Worm (Caenorhabditis elegans): Measurements from ENCODE around the gene W05B10.6.

DNA sequence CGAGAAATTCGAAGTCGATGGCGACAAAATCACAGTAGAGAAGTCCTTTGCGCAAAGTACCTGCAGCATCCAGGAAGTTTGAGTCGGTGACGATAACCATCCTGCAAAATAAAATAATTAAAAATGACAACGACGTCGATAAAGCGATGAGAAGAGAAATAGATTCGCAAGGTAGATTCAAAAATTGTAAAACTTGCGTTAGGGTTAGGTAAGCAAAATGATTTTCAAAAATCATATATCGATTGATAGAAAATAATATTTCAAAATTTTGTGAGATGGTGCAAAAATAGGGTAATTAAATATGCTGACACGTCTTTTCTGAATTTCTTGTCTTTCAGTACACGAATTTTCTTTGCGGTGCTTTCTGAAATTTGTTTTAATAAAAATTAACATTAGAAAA, 37.1 kb upstream of the W05B10.6 start, which contains the start of gene parn-1:
- no peak for TF ChIP-seq F13C5.2 (tag; optimal IDR thresholded peaks at IDR 0.05)
- TF ChIP-seq hnd-1 (tag; optimal IDR thresholded peaks at IDR 0.05), result no peak
- TF ChIP-seq ceh-36 (tag; optimal IDR thresholded peaks at IDR 0.05), result no peak
- TF ChIP-seq ama-1 (optimal IDR thresholded peaks at IDR 0.05), result no peak
- TF ChIP-seq hmbx-1 (tag; optimal IDR thresholded peaks at IDR 0.05), result no peak
- TF ChIP-seq tra-4 (tag; optimal IDR thresholded peaks at IDR 0.05), result no peak
- no peak for TF ChIP-seq B0310.2 (tag; optimal IDR thresholded peaks at IDR 0.05)
- TF ChIP-seq sea-1 (GFP tag; conservative IDR thresholded peaks at IDR 0.05), result no peak
